Fruit fly (Drosophila melanogaster): ENCODE results near the gene CG17350.

Gene CG17350

DNA sequence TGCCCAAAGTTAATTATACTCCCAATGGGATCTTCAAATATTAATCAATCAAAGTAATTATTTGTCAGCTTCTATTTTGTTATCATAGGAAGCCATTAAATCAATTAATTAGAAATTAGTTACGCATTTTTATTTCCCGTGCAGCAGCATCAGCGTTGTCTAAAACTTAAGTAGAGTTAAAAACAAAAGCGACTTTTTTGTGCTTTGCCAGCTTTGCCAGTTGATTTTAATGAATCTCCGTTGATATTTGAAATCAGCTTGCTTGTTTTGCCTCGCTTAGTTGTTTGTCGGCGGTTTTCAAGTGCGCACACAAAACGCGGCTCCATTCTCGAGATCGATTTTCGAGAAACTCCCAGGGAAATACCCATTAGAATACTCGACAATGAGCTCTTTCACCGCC, at the start of gene CG17350:
Gene CG17350 (plus strand): TSS at position 301 of the 400 bp plus-strand sequence.
- TF ChIP-seq CG15479 (GFP tag; optimal IDR thresholded peaks at IDR 0.05) (no peak), CG11504 (tag; optimal IDR thresholded peaks at IDR 0.05) (peak; percentile 10), Med (GFP tag) (peak; percentile 38), CG4854 (GFP tag; optimal IDR thresholded peaks at IDR 0.05) (no peak), gem (tag; optimal IDR thresholded peaks at IDR 0.05) (peak; percentile 8), CG7357 (GFP tag; IDR thresholded peaks at IDR 0.05) (no peak), CG6765 (GFP tag; optimal IDR thresholded peaks at IDR 0.05) (no peak), sens (GFP tag) (peak; percentile 35)

DNA sequence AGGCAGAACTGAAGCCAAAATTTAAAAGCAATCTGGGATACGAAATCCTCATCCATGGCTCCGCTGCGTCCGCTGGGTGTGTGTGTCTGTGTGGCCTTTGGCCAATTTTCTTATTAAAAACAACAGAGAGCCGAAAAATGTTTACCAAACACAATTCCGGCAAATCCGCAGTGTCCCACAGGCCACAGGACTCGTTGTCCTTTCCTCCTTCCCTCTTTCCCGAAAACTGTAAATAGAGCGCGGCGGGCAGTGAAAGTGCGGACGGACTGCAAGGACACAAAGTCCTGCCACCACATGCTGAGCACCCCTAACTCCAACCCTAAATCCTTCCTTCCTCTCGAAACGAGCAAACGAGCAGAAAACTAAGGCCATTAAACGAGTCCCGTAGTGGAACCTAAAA, 46.8 kb upstream of the CG17350 start:
- no peak for TF ChIP-seq eve (GFP tag; optimal IDR thresholded peaks at IDR 0.05)
- TF ChIP-seq Rfx (GFP tag; IDR thresholded peaks at IDR 0.05), result no peak
- no peak for TF ChIP-seq CG8478 (optimal IDR thresholded peaks at IDR 0.05)
- no peak for TF ChIP-seq Xbp1 (GFP tag; optimal IDR thresholded peaks at IDR 0.05)
- TF ChIP-seq Bdp1 (GFP tag; optimal IDR thresholded peaks at IDR 0.05), result no peak
- TF ChIP-seq CG11085 (GFP tag; IDR thresholded peaks at IDR 0.05), result no peak
- TF ChIP-seq CG14667 (GFP tag; IDR thresholded peaks at IDR 0.05), result no peak
- TF ChIP-seq CG10147 (GFP tag; optimal IDR thresholded peaks at IDR 0.05), result no peak
- peak; percentile 51 for TF ChIP-seq Kr (GFP tag; optimal IDR thresholded peaks at IDR 0.05)
- no peak for TF ChIP-seq bbx (GFP tag; IDR thresholded peaks at IDR 0.05; ENCODE audit: partially characterized antibody)
- no peak for TF ChIP-seq CG33557 (GFP tag; optimal IDR thresholded peaks at IDR 0.05)
- TF ChIP-seq chn (GFP tag; optimal IDR thresholded peaks at IDR 0.05), result no peak
- no peak for TF ChIP-seq CG15073 (GFP tag; optimal IDR thresholded peaks at IDR 0.05)
- TF ChIP-seq bcd (GFP tag; optimal IDR thresholded peaks at IDR 0.05), result no peak
- peak; percentile 66 for TF ChIP-seq sens (GFP tag)
- no peak for TF ChIP-seq CG11696 (GFP tag; IDR thresholded peaks at IDR 0.05)
- TF ChIP-seq zen (tag; optimal IDR thresholded peaks at IDR 0.05), result peak; percentile 87
- TF ChIP-seq sisA (GFP tag; IDR thresholded peaks at IDR 0.05), result no peak
- no peak for TF ChIP-seq bab2 (GFP tag; optimal IDR thresholded peaks at IDR 0.05)
- peak; percentile 81 for TF ChIP-seq twi (tag; optimal IDR thresholded peaks at IDR 0.05)
- TF ChIP-seq zfh2 (GFP tag; optimal IDR thresholded peaks at IDR 0.05), result no peak
- no peak for TF ChIP-seq CG6813 (GFP tag; optimal IDR thresholded peaks at IDR 0.05)
- TF ChIP-seq CG7786 (GFP tag; optimal IDR thresholded peaks at IDR 0.05), result no peak
- TF ChIP-seq D (optimal IDR thresholded peaks at IDR 0.05), result peak; percentile 10
- TF ChIP-seq D (GFP tag; optimal IDR thresholded peaks at IDR 0.05), result no peak
- TF ChIP-seq esg (GFP tag; conservative IDR thresholded peaks at IDR 0.05), result no peak
- TF ChIP-seq Optix (GFP tag; IDR thresholded peaks at IDR 0.05), result no peak
- no peak for TF ChIP-seq seq (GFP tag; IDR thresholded peaks at IDR 0.05)
- TF ChIP-seq CG11695 (GFP tag; IDR thresholded peaks at IDR 0.05), result no peak
- no peak for TF ChIP-seq CG4730 (GFP tag; IDR thresholded peaks at IDR 0.05)
- peak; percentile 21 for TF ChIP-seq cg (GFP tag; optimal IDR thresholded peaks at IDR 0.05)
- TF ChIP-seq lilli (GFP tag; optimal IDR thresholded peaks at IDR 0.05), result no peak
- TF ChIP-seq crp (GFP tag; optimal IDR thresholded peaks at IDR 0.05), result no peak
- TF ChIP-seq BEAF-32 (GFP tag; optimal IDR thresholded peaks at IDR 0.05), result no peak
- peak; percentile 26 for TF ChIP-seq cad (GFP tag; optimal IDR thresholded peaks at IDR 0.05)
- TF ChIP-seq CG15479 (GFP tag; optimal IDR thresholded peaks at IDR 0.05), result peak; percentile 25
- no peak for TF ChIP-seq CG4820 (GFP tag; optimal IDR thresholded peaks at IDR 0.05)
- TF ChIP-seq CG5245 (GFP tag; optimal IDR thresholded peaks at IDR 0.05), result no peak
- TF ChIP-seq gce (GFP tag; IDR thresholded peaks at IDR 0.05), result no peak
- no peak for TF ChIP-seq crol (GFP tag; IDR thresholded peaks at IDR 0.05)
- TF ChIP-seq lov (optimal IDR thresholded peaks at IDR 0.05), result no peak
- TF ChIP-seq lov (GFP tag; IDR thresholded peaks at IDR 0.05), result no peak
- no peak for TF ChIP-seq CG9797 (GFP tag; optimal IDR thresholded peaks at IDR 0.05)
- TF ChIP-seq CG11504 (tag; optimal IDR thresholded peaks at IDR 0.05), result no peak
- TF ChIP-seq gcm2 (GFP tag; optimal IDR thresholded peaks at IDR 0.05), result no peak
- peak; percentile 68 for TF ChIP-seq pros (GFP tag; optimal IDR thresholded peaks at IDR 0.05)
